Worm (Caenorhabditis elegans) whole organism, L2 larva: ENCODE data around the gene vha-20.

ENCODE experiments used
- ZK546.5 ChIP-seq: sonication (generic microtip); optimal IDR thresholded peaks from 2 replicates; lab custom pipeline; 2017; ENCODE audit warnings: missing biosample characterization, missing genetic modification characterization
- aly-2 ChIP-seq: fragments of 150-350 bp; optimal IDR thresholded peaks from 2 replicates; lab custom pipeline; 2014; ENCODE audit warnings: missing biosample characterization, missing genetic modification characterization
- blmp-1 ChIP-seq: sonication (generic microtip); optimal IDR thresholded peaks from 2 replicates; lab custom pipeline; 2017; ENCODE audit warnings: missing genetic modification characterization, mild to moderate bottlenecking, missing compliant biosample characterization, antibody characterized with exemption, moderate library complexity; ENCODE audit not compliant: insufficient read depth
- ceh-16 ChIP-seq: fragments of 150-350 bp; optimal IDR thresholded peaks from 2 replicates; lab custom pipeline; 2014; ENCODE audit warnings: missing biosample characterization, missing genetic modification characterization
- elt-1 ChIP-seq: fragments of 150-350 bp; optimal IDR thresholded peaks from 2 replicates; lab custom pipeline; 2014; ENCODE audit warnings: missing biosample characterization, missing genetic modification characterization
- fos-1 ChIP-seq: fragments of 150-350 bp; optimal IDR thresholded peaks from 2 replicates; lab custom pipeline; 2014; ENCODE audit warnings: missing biosample characterization, missing genetic modification characterization
- lin-11 ChIP-seq: fragments of 150-350 bp; sonication (generic microtip); optimal IDR thresholded peaks from 2 replicates; lab custom pipeline; 2014; ENCODE audit warnings: missing biosample characterization, missing genetic modification characterization, inconsistent platforms, mixed read lengths
- lin-13 ChIP-seq: fragments of 150-350 bp; optimal IDR thresholded peaks from 2 replicates; lab custom pipeline; 2014; ENCODE audit warnings: missing biosample characterization, missing genetic modification reagents, missing genetic modification characterization
- nhr-21 ChIP-seq: fragments of 150-350 bp; optimal IDR thresholded peaks from 2 replicates; lab custom pipeline; 2014; ENCODE audit warnings: missing biosample characterization, missing genetic modification characterization
- nhr-237 ChIP-seq: fragments of 150-350 bp; optimal IDR thresholded peaks from 2 replicates; lab custom pipeline; 2014; ENCODE audit warnings: missing biosample characterization, missing genetic modification characterization
- nhr-25 ChIP-seq: fragments of 150-350 bp; sonication (generic microtip); optimal IDR thresholded peaks from 3 replicates; lab custom pipeline; 2014; ENCODE audit warnings: missing biosample characterization, missing genetic modification characterization
- nhr-77 ChIP-seq: fragments of 150-350 bp; optimal IDR thresholded peaks from 2 replicates; lab custom pipeline; 2014; ENCODE audit warnings: missing biosample characterization, missing genetic modification characterization
- unc-62 ChIP-seq: fragments of 150-350 bp; optimal IDR thresholded peaks from 2 replicates; lab custom pipeline; 2014; ENCODE audit warnings: missing biosample characterization, missing genetic modification reagents, missing genetic modification characterization

DNA sequence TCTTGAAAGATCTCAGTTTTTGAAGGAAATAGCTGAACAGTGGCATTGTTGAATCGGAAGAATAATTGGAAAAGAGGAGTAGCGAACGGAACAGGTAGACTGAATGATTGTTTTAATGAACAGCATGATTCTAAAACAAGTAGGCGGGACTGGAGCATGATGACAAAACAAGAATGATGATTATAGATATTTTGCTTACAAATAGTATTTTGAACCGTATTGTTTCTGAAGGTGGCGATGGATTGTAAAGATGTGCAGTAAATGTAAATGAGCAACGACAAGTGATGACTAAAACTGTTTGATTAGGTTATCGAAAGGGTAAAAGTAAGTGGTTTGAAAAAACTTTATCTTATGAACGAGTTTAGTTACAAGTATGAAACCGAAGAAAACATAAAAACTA, 30.1 kb downstream of the vha-20 start, which contains the start of gene F28H6.8:
- TF ChIP-seq nhr-21 (tag; lab: Kevin White, UChicago), result no peak
- no peak for TF ChIP-seq nhr-237 (tag; lab: Kevin White, UChicago)
- TF ChIP-seq blmp-1 (tag; lab: Kevin White, UChicago), result no peak
- TF ChIP-seq nhr-25, result no peak
- TF ChIP-seq nhr-77 (tag; lab: Kevin White, UChicago), result no peak
- no peak for TF ChIP-seq lin-11 (tag; lab: Kevin White, UChicago)
- TF ChIP-seq elt-1, result no peak
- no peak for TF ChIP-seq lin-13 (GFP tag; lab: Kevin White, UChicago)
- TF ChIP-seq unc-62, result no peak
- no peak for TF ChIP-seq ZK546.5 (tag; lab: Kevin White, UChicago)
- TF ChIP-seq fos-1 (tag; lab: Kevin White, UChicago), result no peak
- no peak for TF ChIP-seq ceh-16 (tag; lab: Kevin White, UChicago)
- no peak for TF ChIP-seq aly-2 (tag; lab: Kevin White, UChicago)
